Worm (Caenorhabditis elegans): ENCODE results near the gene B0228.9.

B0228.9 gene

ce11 chrII:7790324-7790898 lies 26.9 kb upstream of the B0228.9 start, which contains the start of gene srlf-1:
srlf-1 (plus strand) TSS chrII:7790591.
- TF ChIP-seq nhr-23 (tag; optimal IDR thresholded peaks at IDR 0.05) = peak; percentile 60
- peak; percentile 74 for TF ChIP-seq nhr-25 (tag; optimal IDR thresholded peaks at IDR 0.05)
- no peak for TF ChIP-seq egl-5 (tag; optimal IDR thresholded peaks at IDR 0.05)
- peak in 1 of 3 experiments; percentile 50 for TF ChIP-seq elt-3 (tag; optimal IDR thresholded peaks at IDR 0.05)
- no peak for TF ChIP-seq unc-39 (tag; optimal IDR thresholded peaks at IDR 0.05)
- peak; percentile 79 for TF ChIP-seq ama-1 (optimal IDR thresholded peaks at IDR 0.05)

DNA sequence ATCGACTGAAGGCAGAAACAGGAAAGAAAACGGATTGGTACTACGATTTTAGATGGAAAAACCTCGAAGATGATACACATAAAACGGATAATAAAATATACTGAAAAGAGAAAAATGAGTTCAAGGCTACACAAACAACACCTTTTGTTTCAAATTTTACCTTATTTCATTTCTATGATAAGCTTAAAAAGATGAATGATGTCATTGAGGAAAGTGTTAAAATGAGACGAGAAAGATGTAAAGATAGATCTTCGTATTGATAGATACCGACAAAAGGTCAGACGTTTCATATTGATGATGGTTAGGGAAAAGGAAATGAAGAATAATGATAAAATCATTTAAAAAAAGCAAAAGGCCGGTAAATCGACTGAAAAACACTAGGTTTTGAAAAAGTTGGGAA lies 26.1 kb upstream of the B0228.9 start:
- TF ChIP-seq elt-1 (tag; optimal IDR thresholded peaks at IDR 0.05) (peak; percentile 59), ZK546.5 (tag; optimal IDR thresholded peaks at IDR 0.05) (no peak), nhr-23 (tag; optimal IDR thresholded peaks at IDR 0.05) (peak; percentile 58), pqm-1 (tag; optimal IDR thresholded peaks at IDR 0.05) (no peak), egl-5 (tag; optimal IDR thresholded peaks at IDR 0.05) (no peak), ceh-28 (tag; optimal IDR thresholded peaks at IDR 0.05) (peak; percentile 17), elt-2 (tag; optimal IDR thresholded peaks at IDR 0.05) (no peak), nhr-25 (tag; optimal IDR thresholded peaks at IDR 0.05) (peak; percentile 60)

DNA sequence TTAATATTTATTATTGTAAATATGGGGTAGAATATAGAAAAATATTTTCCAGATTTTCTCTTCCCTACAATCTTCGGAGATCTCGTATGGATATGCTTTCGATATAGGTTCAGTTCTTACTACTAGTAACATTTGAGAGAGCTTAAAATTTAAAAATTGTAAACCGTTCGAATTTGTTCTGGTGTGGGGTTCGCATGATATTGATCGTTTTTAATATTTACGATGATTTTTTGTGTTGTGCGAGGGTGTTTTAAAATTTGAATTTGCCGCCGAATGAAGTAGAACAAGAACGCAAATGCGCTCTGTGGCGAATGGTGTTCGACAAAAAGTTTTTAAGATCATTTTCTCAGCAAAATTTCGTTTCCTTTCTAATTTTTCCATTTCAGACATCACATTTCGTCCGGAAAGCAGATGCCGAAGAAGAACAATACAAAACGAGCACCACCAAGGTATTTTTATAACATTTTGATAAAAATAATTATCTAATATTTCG lies 20.0 kb upstream of the B0228.9 start, which contains the start of gene skr-17:
Gene skr-17 (plus strand): TSS at position 51 of the 493 bp plus-strand sequence.
- TF ChIP-seq mdl-1 (tag; optimal IDR thresholded peaks at IDR 0.05) (no peak), nhr-76 (tag; optimal IDR thresholded peaks at IDR 0.05) (no peak), pha-4 (tag; optimal IDR thresholded peaks at IDR 0.05) (no peak), nhr-11 (tag; optimal IDR thresholded peaks at IDR 0.05) (no peak), elt-1 (tag; optimal IDR thresholded peaks at IDR 0.05) (no peak), ceh-16 (tag; optimal IDR thresholded peaks at IDR 0.05) (no peak), fos-1 (tag; optimal IDR thresholded peaks at IDR 0.05) (no peak), elt-2 (tag; optimal IDR thresholded peaks at IDR 0.05) (no peak), nhr-67 (tag; optimal IDR thresholded peaks at IDR 0.05) (no peak), skn-1 (tag; optimal IDR thresholded peaks at IDR 0.05) (no peak), lsy-12 (tag; optimal IDR thresholded peaks at IDR 0.05) (no peak), sea-2 (GFP tag; optimal IDR thresholded peaks at IDR 0.05) (no peak), hmg-11 (tag; optimal IDR thresholded peaks at IDR 0.05) (no peak), nhr-25 (tag; optimal IDR thresholded peaks at IDR 0.05) (no peak), ceh-9 (tag; optimal IDR thresholded peaks at IDR 0.05) (no peak), unc-62 (GFP tag; optimal IDR thresholded peaks at IDR 0.05) (no peak), fkh-2 (tag; optimal IDR thresholded peaks at IDR 0.05) (no peak), daf-12 (tag; optimal IDR thresholded peaks at IDR 0.05) (no peak), nhr-77 (tag; optimal IDR thresholded peaks at IDR 0.05) (no peak), R02D3.7 (tag; optimal IDR thresholded peaks at IDR 0.05) (no peak)

DNA sequence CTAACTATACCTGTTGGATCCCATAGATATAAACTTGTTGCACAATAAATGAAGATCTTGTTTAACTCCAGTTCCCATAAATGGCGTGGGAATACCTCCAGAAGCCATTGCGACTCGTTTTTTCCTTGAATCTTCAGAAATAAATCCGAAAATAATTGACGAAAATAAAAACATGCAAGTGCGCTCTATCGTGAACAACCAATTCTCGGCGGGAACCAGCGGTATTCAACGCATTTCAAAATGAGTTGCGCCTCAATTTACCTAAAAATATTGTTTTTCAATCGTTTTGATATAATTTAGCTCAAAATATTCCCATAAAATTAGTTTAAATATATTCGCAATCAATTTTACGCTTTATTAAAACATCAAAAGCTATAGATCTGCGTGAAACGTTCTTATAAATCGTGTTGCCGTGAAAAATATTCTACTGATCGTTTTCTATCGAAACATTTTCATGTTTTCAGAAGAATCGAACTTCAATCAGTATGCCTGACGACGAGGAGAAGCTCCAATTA lies 17.7 kb upstream of the B0228.9 start, which contains the start of the genes snpc-1.1 and spdl-1:
Gene snpc-1.1 (minus strand): TSS at position 200 of the 515 bp plus-strand sequence.
Gene spdl-1 (plus strand): TSS at position 465 of the 515 bp plus-strand sequence.
- peak; percentile 57 for TF ChIP-seq lin-15B (tag; optimal IDR thresholded peaks at IDR 0.05)
- peak; percentile 51 for TF ChIP-seq pha-4 (tag; optimal IDR thresholded peaks at IDR 0.05)
- peak; percentile 48 for TF ChIP-seq nfya-1 (tag; optimal IDR thresholded peaks at IDR 0.05; ENCODE audit: insufficient read depth)
- no peak for TF ChIP-seq elt-3 (tag; optimal IDR thresholded peaks at IDR 0.05)
- TF ChIP-seq snpc-4 (tag; optimal IDR thresholded peaks at IDR 0.05) = no peak
- no peak for TF ChIP-seq sea-2 (GFP tag; optimal IDR thresholded peaks at IDR 0.05)
- no peak for TF ChIP-seq unc-39 (tag; optimal IDR thresholded peaks at IDR 0.05)
- no peak for TF ChIP-seq nhr-12 (tag; optimal IDR thresholded peaks at IDR 0.05)
- TF ChIP-seq ztf-4 (tag; optimal IDR thresholded peaks at IDR 0.05) = no peak
- no peak for TF ChIP-seq tbx-2 (tag; optimal IDR thresholded peaks at IDR 0.05)
- no peak for TF ChIP-seq jun-1 (tag; optimal IDR thresholded peaks at IDR 0.05)
- TF ChIP-seq hmg-11 (tag; optimal IDR thresholded peaks at IDR 0.05) = peak; percentile 14
- TF ChIP-seq mml-1 (tag; optimal IDR thresholded peaks at IDR 0.05) = no peak
- TF ChIP-seq nhr-28 (tag; optimal IDR thresholded peaks at IDR 0.05) = no peak
- TF ChIP-seq ama-1 (optimal IDR thresholded peaks at IDR 0.05) = no peak

Data from whole organism, L3 larva.